Worm (Caenorhabditis elegans): ENCODE results near the gene F47E1.20.

The F47E1.20 gene

DNA sequence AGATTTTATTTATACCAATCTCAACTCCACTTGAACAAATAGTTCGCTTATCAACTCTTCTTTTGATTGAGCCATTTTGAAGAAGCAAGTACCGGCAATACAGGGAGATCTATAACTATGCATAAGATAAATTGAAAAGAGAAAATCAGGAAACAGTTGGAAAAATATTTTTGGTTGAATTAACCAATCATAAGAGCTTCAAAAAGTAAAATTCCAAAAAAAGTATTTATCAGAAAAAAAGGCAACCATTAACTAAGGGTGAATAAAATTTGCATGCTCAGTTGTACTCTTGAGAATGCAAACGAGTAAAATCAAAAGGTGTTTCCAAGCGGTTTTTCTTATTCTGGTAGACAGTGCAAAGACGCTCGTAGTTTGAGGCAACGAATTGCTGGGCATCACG lies 27.1 kb upstream of the F47E1.20 start, which contains the start of gene T25B6.5:
T25B6.5 (minus strand) TSS at position 101 of the 400 bp plus-strand sequence.
- no peak for TF ChIP-seq blmp-1 (tag; optimal IDR thresholded peaks at IDR 0.05)
- no peak for TF ChIP-seq drap-1 (GFP tag; optimal IDR thresholded peaks at IDR 0.05)

DNA sequence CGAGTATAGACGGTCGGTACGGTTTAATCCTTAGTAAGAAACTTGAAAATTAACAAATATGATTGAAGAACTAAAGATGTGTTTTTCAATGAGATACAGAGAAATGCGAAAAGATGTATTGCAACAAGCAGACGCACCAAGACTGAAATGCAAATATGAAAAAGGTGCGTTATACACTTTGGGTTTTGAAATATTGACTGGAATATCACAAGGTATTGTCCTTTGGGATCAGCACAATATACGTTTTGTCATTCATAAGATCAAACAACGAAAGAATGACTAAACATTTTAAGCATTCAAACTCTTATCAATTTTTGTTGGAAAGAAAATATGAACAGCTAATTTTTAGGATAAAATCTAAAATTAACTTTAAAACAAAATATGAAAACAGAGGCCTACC lies 26.0 kb upstream of the F47E1.20 start, which contains the start of gene T25B6.6:
T25B6.6 (minus strand) TSS at position 101 of the 400 bp plus-strand sequence.
- TF ChIP-seq snpc-4 (tag; optimal IDR thresholded peaks at IDR 0.05) (no peak), M03D4.4 (tag; optimal IDR thresholded peaks at IDR 0.05) (no peak)

DNA sequence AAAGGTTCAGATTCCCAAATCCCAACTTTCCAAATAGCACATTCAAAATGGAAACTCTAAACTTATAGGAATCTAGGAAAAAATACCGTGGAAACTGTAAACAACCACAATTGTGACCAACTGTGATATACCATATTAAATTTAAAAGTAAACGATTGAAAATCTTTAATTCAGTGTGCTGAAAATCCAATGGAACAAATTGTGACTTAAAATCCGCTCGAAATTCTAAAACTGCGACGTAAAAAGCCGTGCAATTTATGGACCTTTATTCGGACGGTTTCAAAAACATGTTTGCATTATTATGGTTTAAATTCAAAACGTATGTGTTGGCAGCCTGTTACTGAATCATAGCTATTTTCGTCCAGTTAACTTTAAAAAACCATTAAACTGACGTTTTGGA lies 24.9 kb upstream of the F47E1.20 start:
- TF ChIP-seq snpc-4 (tag; optimal IDR thresholded peaks at IDR 0.05): no peak
- TF ChIP-seq bed-3 (GFP tag; optimal IDR thresholded peaks at IDR 0.05): no peak
- TF ChIP-seq flh-1 (GFP tag; optimal IDR thresholded peaks at IDR 0.05): no peak
- TF ChIP-seq tbx-8 (GFP tag; optimal IDR thresholded peaks at IDR 0.05): no peak
- TF ChIP-seq M03D4.4 (tag; optimal IDR thresholded peaks at IDR 0.05): no peak
- TF ChIP-seq cnd-1 (tag; optimal IDR thresholded peaks at IDR 0.05): no peak
- TF ChIP-seq elt-3 (tag; optimal IDR thresholded peaks at IDR 0.05): no peak
- no peak for TF ChIP-seq lin-13 (tag; optimal IDR thresholded peaks at IDR 0.05)
- no peak for TF ChIP-seq ztf-11 (tag; optimal IDR thresholded peaks at IDR 0.05)
- no peak for TF ChIP-seq unc-62 (GFP tag; optimal IDR thresholded peaks at IDR 0.05)
- no peak for TF ChIP-seq blmp-1 (tag; optimal IDR thresholded peaks at IDR 0.05)
- no peak for TF ChIP-seq elt-1 (tag; optimal IDR thresholded peaks at IDR 0.05; ENCODE audit: borderline replicate concordance, insufficient read depth)
- no peak for TF ChIP-seq hlh-1 (tag; optimal IDR thresholded peaks at IDR 0.05)
- TF ChIP-seq nhr-2 (tag; optimal IDR thresholded peaks at IDR 0.05): no peak
- no peak for TF ChIP-seq sptf-1 (tag; optimal IDR thresholded peaks at IDR 0.05)
- no peak for TF ChIP-seq lsy-2 (tag; optimal IDR thresholded peaks at IDR 0.05)
- no peak for TF ChIP-seq nhr-28 (tag; optimal IDR thresholded peaks at IDR 0.05)
- no peak for TF ChIP-seq lin-32 (GFP tag; optimal IDR thresholded peaks at IDR 0.05)
- TF ChIP-seq unc-39 (tag; optimal IDR thresholded peaks at IDR 0.05): no peak

- TF ChIP-seq ceh-83 (GFP tag; optimal IDR thresholded peaks at IDR 0.05) (peak; percentile 8), mep-1 (tag; optimal IDR thresholded peaks at IDR 0.05) (no peak)
Observed at ce11 chrX:9024270-9024669, 24.5 kb upstream of the F47E1.20 start.

DNA sequence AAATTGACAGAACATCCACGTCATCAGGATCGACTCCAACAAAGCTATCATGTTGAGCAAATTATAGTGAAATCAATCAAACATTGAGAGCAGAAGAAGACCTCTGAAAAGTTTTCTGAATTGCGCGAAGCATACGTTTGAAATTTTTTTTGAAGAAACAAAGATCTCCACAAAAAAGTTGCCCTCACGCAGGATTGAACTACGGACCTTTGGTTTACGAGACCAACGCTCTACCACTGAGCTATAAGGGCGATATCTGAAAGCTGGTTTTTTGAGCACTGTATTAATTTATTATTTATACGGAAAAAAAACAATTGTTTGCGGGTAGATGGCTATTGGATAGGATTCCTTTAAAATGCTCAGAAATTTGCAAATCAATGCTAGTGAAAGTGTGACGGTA lies 23.3 kb upstream of the F47E1.20 start:
- TF ChIP-seq mls-2 (tag; optimal IDR thresholded peaks at IDR 0.05): no peak
- TF ChIP-seq pha-4 (tag; optimal IDR thresholded peaks at IDR 0.05): no peak
- TF ChIP-seq unc-120 (tag; optimal IDR thresholded peaks at IDR 0.05; ENCODE audit: poor library complexity, severe bottlenecking): no peak
- no peak for TF ChIP-seq nhr-237 (tag; optimal IDR thresholded peaks at IDR 0.05)
- TF ChIP-seq flh-1 (GFP tag; optimal IDR thresholded peaks at IDR 0.05): no peak
- no peak for TF ChIP-seq mab-5 (tag; optimal IDR thresholded peaks at IDR 0.05)
- no peak for TF ChIP-seq tbx-8 (GFP tag; optimal IDR thresholded peaks at IDR 0.05)
- no peak for TF ChIP-seq nhr-28 (tag; optimal IDR thresholded peaks at IDR 0.05)
- no peak for TF ChIP-seq unc-62 (GFP tag; optimal IDR thresholded peaks at IDR 0.05)
- TF ChIP-seq sem-2 (GFP tag; optimal IDR thresholded peaks at IDR 0.05): no peak
- TF ChIP-seq snpc-4 (tag; optimal IDR thresholded peaks at IDR 0.05): no peak
- no peak for TF ChIP-seq elt-1 (tag; optimal IDR thresholded peaks at IDR 0.05; ENCODE audit: borderline replicate concordance, insufficient read depth)
- no peak for TF ChIP-seq ceh-83 (GFP tag; optimal IDR thresholded peaks at IDR 0.05)
- no peak for TF ChIP-seq hlh-1 (tag; optimal IDR thresholded peaks at IDR 0.05)
- no peak for TF ChIP-seq unc-39 (tag; optimal IDR thresholded peaks at IDR 0.05)
- TF ChIP-seq nhr-2 (tag; optimal IDR thresholded peaks at IDR 0.05): no peak
- TF ChIP-seq ztf-11 (tag; optimal IDR thresholded peaks at IDR 0.05): no peak

- TF ChIP-seq nhr-2 (tag; optimal IDR thresholded peaks at IDR 0.05) (no peak), blmp-1 (tag; optimal IDR thresholded peaks at IDR 0.05) (no peak), lin-13 (tag; optimal IDR thresholded peaks at IDR 0.05) (no peak), ceh-43 (GFP tag; optimal IDR thresholded peaks at IDR 0.05) (no peak), ztf-11 (tag; optimal IDR thresholded peaks at IDR 0.05) (no peak), ham-2 (GFP tag; optimal IDR thresholded peaks at IDR 0.05) (no peak), ceh-39 (tag; optimal IDR thresholded peaks at IDR 0.05) (no peak), ces-1 (GFP tag; optimal IDR thresholded peaks at IDR 0.05) (no peak), cnd-1 (tag; optimal IDR thresholded peaks at IDR 0.05) (no peak), nhr-237 (tag; optimal IDR thresholded peaks at IDR 0.05) (no peak)
Observed at ce11 chrX:9027304-9027703, 21.5 kb upstream of the F47E1.20 start, which contains the start of gene T25B6.3. TSS of gene T25B6.3 (plus strand) at chrX:9027604.
